Fruit fly (Drosophila melanogaster): Measurements from ENCODE around the gene hay.

- no peak for TF ChIP-seq ttk (GFP tag; IDR thresholded peaks at IDR 0.05)
- no peak for TF ChIP-seq CG34376 (GFP tag; optimal IDR thresholded peaks at IDR 0.05)
- no peak for TF ChIP-seq Dad (GFP tag; optimal IDR thresholded peaks at IDR 0.05)
- TF ChIP-seq schlank (tag; optimal IDR thresholded peaks at IDR 0.05), result no peak
- TF ChIP-seq CG11696 (GFP tag; IDR thresholded peaks at IDR 0.05), result no peak
Measured at dm6 chr3L:10623476-10623875, 7.4 kb upstream of the hay start, which contains the start of gene CG42521.
